Worm (Caenorhabditis elegans) whole organism, L3 larva: Measurements from ENCODE around the gene srd-45.

ENCODE experiments used
- ZK546.5 ChIP-seq: sonication (generic microtip); optimal IDR thresholded peaks from 2 replicates; lab custom pipeline; 2017; ENCODE audit warnings: missing biosample characterization, missing genetic modification characterization
- aly-2 ChIP-seq: fragments of 150-350 bp; optimal IDR thresholded peaks from 2 replicates; lab custom pipeline; 2014; ENCODE audit warnings: missing biosample characterization, missing genetic modification characterization
- ama-1 ChIP-seq: fragments of 150-350 bp; optimal IDR thresholded peaks from 2 replicates; lab custom pipeline; 2018
- ceh-16 ChIP-seq: sonication (generic microtip); optimal IDR thresholded peaks from 2 replicates; lab custom pipeline; 2017; ENCODE audit warnings: missing biosample characterization, missing genetic modification characterization
- ceh-9 ChIP-seq: sonication (generic microtip); optimal IDR thresholded peaks from 2 replicates; lab custom pipeline; 2018; ENCODE audit warnings: missing biosample characterization, missing genetic modification characterization
- daf-12 ChIP-seq: fragments of 150-350 bp; optimal IDR thresholded peaks from 2 replicates; lab custom pipeline; 2014; ENCODE audit warnings: missing biosample characterization, missing genetic modification reagents, missing genetic modification characterization
- egl-5 ChIP-seq: fragments of 150-350 bp; optimal IDR thresholded peaks from 2 replicates; lab custom pipeline; 2017; ENCODE audit warnings: missing biosample characterization, missing genetic modification reagents, missing genetic modification characterization, inconsistent platforms
- elt-1 ChIP-seq: fragments of 150-350 bp; optimal IDR thresholded peaks from 2 replicates; lab custom pipeline; 2014; ENCODE audit warnings: missing biosample characterization, missing genetic modification characterization
- elt-2 ChIP-seq: sonication (generic microtip); optimal IDR thresholded peaks from 2 replicates; lab custom pipeline; 2016; ENCODE audit warnings: missing genetic modification reagents, mild to moderate bottlenecking, missing genetic modification characterization, missing compliant biosample characterization
- elt-3 ChIP-seq, 3 experiments: fragments of 150-350 bp in 1 of 3; sonication (generic microtip) in 2 of 3; optimal IDR thresholded peaks; 2 replicates in 2 of 3; 4 replicates in 1 of 3; lab custom pipeline; 2014 to 2017; ENCODE audit warnings: missing biosample characterization in 3 of 3, missing genetic modification characterization in 3 of 3
- fkh-10 ChIP-seq: sonication (generic microtip); optimal IDR thresholded peaks from 2 replicates; lab custom pipeline; 2017; ENCODE audit warnings: missing biosample characterization, missing genetic modification reagents, missing genetic modification characterization
- fkh-2 ChIP-seq: fragments of 150-350 bp; optimal IDR thresholded peaks from 2 replicates; lab custom pipeline; 2014; ENCODE audit warnings: missing biosample characterization, missing genetic modification reagents, missing genetic modification characterization
- fos-1 ChIP-seq: fragments of 150-350 bp; optimal IDR thresholded peaks from 2 replicates; lab custom pipeline; 2014; ENCODE audit warnings: missing biosample characterization, missing genetic modification characterization
- hmg-11 ChIP-seq: sonication (generic microtip); optimal IDR thresholded peaks from 2 replicates; lab custom pipeline; 2016; ENCODE audit warnings: missing genetic modification characterization, missing compliant biosample characterization
- lsy-12 ChIP-seq: sonication (generic microtip); optimal IDR thresholded peaks from 2 replicates; lab custom pipeline; 2016; ENCODE audit warnings: mild to moderate bottlenecking, missing genetic modification characterization, missing compliant biosample characterization
- mdl-1 ChIP-seq: fragments of 150-350 bp; optimal IDR thresholded peaks from 2 replicates; lab custom pipeline; 2014; ENCODE audit warnings: missing biosample characterization, missing genetic modification characterization
- mml-1 ChIP-seq: fragments of 150-350 bp; sonication (generic microtip); optimal IDR thresholded peaks from 3 replicates; lab custom pipeline; 2014; ENCODE audit warnings: missing biosample characterization, missing genetic modification characterization
- nfya-1 ChIP-seq: sonication (generic microtip); optimal IDR thresholded peaks from 2 replicates; lab custom pipeline; 2017; ENCODE audit warnings: missing genetic modification characterization, mild to moderate bottlenecking, missing compliant biosample characterization, antibody characterized with exemption, moderate library complexity; ENCODE audit not compliant: insufficient read depth
- nhr-11 ChIP-seq: fragments of 150-350 bp; optimal IDR thresholded peaks from 2 replicates; lab custom pipeline; 2014; ENCODE audit warnings: missing biosample characterization, missing genetic modification characterization
- nhr-12 ChIP-seq: fragments of 150-350 bp; optimal IDR thresholded peaks from 2 replicates; lab custom pipeline; 2014; ENCODE audit warnings: missing biosample characterization, missing genetic modification characterization
- nhr-23 ChIP-seq: fragments of 150-350 bp; optimal IDR thresholded peaks from 2 replicates; lab custom pipeline; 2014; ENCODE audit warnings: missing biosample characterization, missing genetic modification reagents, missing genetic modification characterization
- nhr-237 ChIP-seq: fragments of 150-350 bp; optimal IDR thresholded peaks from 2 replicates; lab custom pipeline; 2014; ENCODE audit warnings: missing biosample characterization, missing genetic modification characterization
- nhr-25 ChIP-seq: sonication (generic microtip); optimal IDR thresholded peaks from 2 replicates; lab custom pipeline; 2017; ENCODE audit warnings: missing biosample characterization, missing genetic modification characterization
- nhr-43 ChIP-seq: sonication (generic microtip); optimal IDR thresholded peaks from 2 replicates; lab custom pipeline; 2016; ENCODE audit warnings: mild to moderate bottlenecking, missing genetic modification characterization, missing compliant biosample characterization; ENCODE audit not compliant: poor library complexity, severe bottlenecking
- nhr-67 ChIP-seq: fragments of 150-350 bp; optimal IDR thresholded peaks from 2 replicates; lab custom pipeline; 2014; ENCODE audit warnings: missing biosample characterization, missing genetic modification characterization
- nhr-76 ChIP-seq: fragments of 150-350 bp; sonication (generic microtip); optimal IDR thresholded peaks from 5 replicates; lab custom pipeline; 2014; ENCODE audit warnings: missing biosample characterization, missing genetic modification characterization
- nhr-77 ChIP-seq: fragments of 150-350 bp; optimal IDR thresholded peaks from 2 replicates; lab custom pipeline; 2014; ENCODE audit warnings: missing biosample characterization, missing genetic modification characterization
- snpc-4 ChIP-seq: fragments of 150-350 bp; optimal IDR thresholded peaks from 2 replicates; lab custom pipeline; 2014; ENCODE audit warnings: missing biosample characterization, missing genetic modification characterization
- tbx-2 ChIP-seq: sonication (generic microtip); optimal IDR thresholded peaks from 2 replicates; lab custom pipeline; 2016; ENCODE audit warnings: mild to moderate bottlenecking, missing genetic modification characterization, missing compliant biosample characterization
- unc-39 ChIP-seq: sonication (generic microtip); optimal IDR thresholded peaks from 4 replicates; lab custom pipeline; 2017; ENCODE audit warnings: missing biosample characterization, missing genetic modification characterization
- zag-1 ChIP-seq: fragments of 150-350 bp; optimal IDR thresholded peaks from 2 replicates; lab custom pipeline; 2014; ENCODE audit warnings: missing biosample characterization, missing genetic modification characterization
- ztf-11 ChIP-seq: fragments of 150-350 bp; optimal IDR thresholded peaks from 2 replicates; lab custom pipeline; 2014; ENCODE audit warnings: missing biosample characterization, missing genetic modification characterization
- ztf-4 ChIP-seq: fragments of 150-350 bp; optimal IDR thresholded peaks from 2 replicates; lab custom pipeline; 2014; ENCODE audit warnings: missing biosample characterization, missing genetic modification characterization

srd-45 gene

ce11 chrX:12323439-12323838 is 5.3 kb upstream of the srd-45 start, which contains the start of gene srd-40:
Gene srd-40 (plus strand): TSS chrX:12323739.
- TF ChIP-seq lsy-12 (tag; lab: Kevin White, UChicago) (no peak), ceh-9 (no peak), fkh-10 (no peak), aly-2 (tag; lab: Kevin White, UChicago) (no peak), nhr-25 (tag; lab: Kevin White, UChicago) (no peak), mdl-1 (no peak), ztf-4 (tag; lab: Kevin White, UChicago) (no peak), elt-1 (tag; lab: Kevin White, UChicago) (no peak), nhr-43 (tag; lab: Kevin White, UChicago) (no peak), unc-39 (tag; lab: Kevin White, UChicago) (no peak), ama-1 (lab: Kevin White, UChicago) (no peak), daf-12 (tag; lab: Kevin White, UChicago) (no peak), snpc-4 (tag; lab: Kevin White, UChicago) (no peak)
- TF ChIP-seq, all 47 proteins: peak for 0

- no peak for TF ChIP-seq lsy-12 (tag; lab: Kevin White, UChicago)
- no peak for TF ChIP-seq ceh-16
- TF ChIP-seq nhr-237 (tag; lab: Kevin White, UChicago), result no peak
- no peak for TF ChIP-seq nhr-25 (tag; lab: Kevin White, UChicago)
- no peak for TF ChIP-seq nhr-12 (tag; lab: Kevin White, UChicago)
Observed at ce11 chrX:12326424-12326823, 2.4 kb upstream of the srd-45 start, which contains the start of gene srd-41. Gene srd-41 (plus strand): TSS chrX:12326724.

- TF ChIP-seq ceh-9, result no peak
- TF ChIP-seq nhr-76, result no peak
- TF ChIP-seq nhr-12 (tag; lab: Kevin White, UChicago), result no peak
- TF ChIP-seq hmg-11 (tag; lab: Kevin White, UChicago), result no peak
- no peak for TF ChIP-seq mml-1 (tag; lab: Kevin White, UChicago)
- TF ChIP-seq nhr-237 (tag; lab: Kevin White, UChicago), result no peak
- TF ChIP-seq lsy-12 (tag; lab: Kevin White, UChicago), result no peak
- no peak for TF ChIP-seq mdl-1
- TF ChIP-seq ztf-11, result no peak
- TF ChIP-seq ZK546.5 (tag; lab: Kevin White, UChicago), result no peak
- no peak for TF ChIP-seq nhr-67 (tag; lab: Kevin White, UChicago)
- TF ChIP-seq egl-5 (tag; lab: Kevin White, UChicago), result no peak
- no peak for TF ChIP-seq nhr-11
- TF ChIP-seq elt-3 (tag; optimal IDR thresholded peaks at IDR 0.05; lab: Kevin White, UChicago), result no peak
- TF ChIP-seq tbx-2, result no peak
Observed at ce11 chrX:12331795-12332194, 3.0 kb downstream of the srd-45 start, which contains the start of gene srd-46. Gene srd-46 (plus strand): TSS chrX:12332095.

- TF ChIP-seq zag-1 (tag; lab: Kevin White, UChicago), result no peak
- TF ChIP-seq hmg-11 (tag; lab: Kevin White, UChicago), result no peak
- TF ChIP-seq nhr-23 (tag; lab: Kevin White, UChicago), result no peak
- no peak for TF ChIP-seq ceh-9
- TF ChIP-seq nhr-25 (tag; lab: Kevin White, UChicago), result no peak
- TF ChIP-seq elt-2, result no peak
- no peak for TF ChIP-seq snpc-4 (tag; lab: Kevin White, UChicago)
- TF ChIP-seq nhr-77 (tag; lab: Kevin White, UChicago), result no peak
Observed at ce11 chrX:12333479-12333878, 4.7 kb downstream of the srd-45 start, which contains the start of gene srd-47. Gene srd-47 (plus strand): TSS chrX:12333642.

- TF ChIP-seq elt-3 (tag; optimal IDR thresholded peaks at IDR 0.05; lab: Kevin White, UChicago) (no peak), nfya-1 (tag; lab: Kevin White, UChicago) (no peak), nhr-43 (tag; lab: Kevin White, UChicago) (no peak), aly-2 (tag; lab: Kevin White, UChicago) (no peak), nhr-237 (tag; lab: Kevin White, UChicago) (no peak), fos-1 (no peak), fkh-2 (no peak)
- TF ChIP-seq, all 47 proteins: peak for 0
Observed at ce11 chrX:12335808-12336207, 7.0 kb downstream of the srd-45 start, which contains the start of gene srd-48. Gene srd-48 (plus strand): TSS chrX:12336108.
